Worm (Caenorhabditis elegans): ENCODE results near the gene ZC250.4.

ce11 chrV:5785372-5785771 lies 27.6 kb downstream of the ZC250.4 start, which contains the start of gene F44E7.7:
- no peak for TF ChIP-seq aly-2 (tag; optimal IDR thresholded peaks at IDR 0.05)
- no peak for TF ChIP-seq F16B12.6 (tag; optimal IDR thresholded peaks at IDR 0.05)
- TF ChIP-seq Y116A8C.19 (tag; optimal IDR thresholded peaks at IDR 0.05; ENCODE audit: borderline replicate concordance) = no peak
- no peak for TF ChIP-seq fkh-10 (GFP tag; optimal IDR thresholded peaks at IDR 0.05)
- TF ChIP-seq hpl-2 (GFP tag; optimal IDR thresholded peaks at IDR 0.05) = no peak
- no peak for TF ChIP-seq mep-1 (tag; optimal IDR thresholded peaks at IDR 0.05)
- TF ChIP-seq blmp-1 (tag; optimal IDR thresholded peaks at IDR 0.05) = no peak
- no peak for TF ChIP-seq nhr-77 (tag; optimal IDR thresholded peaks at IDR 0.05)
